Worm (Caenorhabditis elegans) whole organism, late embryonic: ENCODE data around the gene F49F1.15.

Experiments
- C08G9.2 ChIP-seq: sonication (generic microtip); optimal IDR thresholded peaks from 2 replicates; lab custom pipeline; 2016; ENCODE audit warnings: mild to moderate bottlenecking, missing genetic modification characterization, moderate library complexity, missing compliant biosample characterization
- K09A11.1 ChIP-seq: sonication (generic microtip); optimal IDR thresholded peaks from 2 replicates; lab custom pipeline; 2017; ENCODE audit warnings: antibody characterized with exemption, mild to moderate bottlenecking, missing genetic modification characterization, missing compliant biosample characterization; ENCODE audit not compliant: insufficient read depth
- ama-1 ChIP-seq: fragments of 150-350 bp; optimal IDR thresholded peaks from 2 replicates; lab custom pipeline; 2014
- ceh-22 ChIP-seq: sonication (generic microtip); optimal IDR thresholded peaks from 2 replicates; lab custom pipeline; 2017; ENCODE audit warnings: missing biosample characterization, missing genetic modification characterization
- dmd-4 ChIP-seq: sonication (generic microtip); optimal IDR thresholded peaks from 2 replicates; lab custom pipeline; 2016; ENCODE audit warnings: borderline replicate concordance, missing genetic modification characterization, missing compliant biosample characterization
- ets-4 ChIP-seq: sonication (generic microtip); optimal IDR thresholded peaks from 2 replicates; lab custom pipeline; 2016; ENCODE audit warnings: missing genetic modification characterization, missing compliant biosample characterization
- lim-6 ChIP-seq: sonication (generic microtip); optimal IDR thresholded peaks from 2 replicates; lab custom pipeline; 2016; ENCODE audit warnings: missing genetic modification characterization, missing compliant biosample characterization
- nhr-11 ChIP-seq: fragments of 150-350 bp; optimal IDR thresholded peaks from 2 replicates; lab custom pipeline; 2014; ENCODE audit warnings: missing biosample characterization, missing genetic modification characterization
- pha-4 ChIP-seq: fragments of 150-350 bp; optimal IDR thresholded peaks from 2 replicates; lab custom pipeline; 2018; ENCODE audit warnings: missing biosample characterization, missing genetic modification reagents, missing genetic modification characterization
- pqm-1 ChIP-seq: sonication (generic microtip); optimal IDR thresholded peaks from 2 replicates; lab custom pipeline; 2016; ENCODE audit warnings: missing genetic modification characterization, missing compliant biosample characterization
- tbx-7 ChIP-seq: sonication (generic microtip); optimal IDR thresholded peaks from 2 replicates; lab custom pipeline; 2016; ENCODE audit warnings: missing genotype, missing genetic modification characterization, missing compliant biosample characterization
- unc-3 ChIP-seq, 2 experiments: fragments of 200-800 bp in 1 of 2; sonication (Bioruptor generic) in 1 of 2; sonication (generic microtip) in 1 of 2; conservative IDR thresholded peaks in 1 of 2; optimal IDR thresholded peaks in 1 of 2; 2 replicates each; pipeline versions ENCODE4 v1.3.6 to Lab custom; 2016 to 2022; ENCODE audit warnings: missing compliant biosample characterization in 2 of 2, missing genetic modification characterization in 2 of 2, missing genetic modification reagents in 1 of 2

DNA sequence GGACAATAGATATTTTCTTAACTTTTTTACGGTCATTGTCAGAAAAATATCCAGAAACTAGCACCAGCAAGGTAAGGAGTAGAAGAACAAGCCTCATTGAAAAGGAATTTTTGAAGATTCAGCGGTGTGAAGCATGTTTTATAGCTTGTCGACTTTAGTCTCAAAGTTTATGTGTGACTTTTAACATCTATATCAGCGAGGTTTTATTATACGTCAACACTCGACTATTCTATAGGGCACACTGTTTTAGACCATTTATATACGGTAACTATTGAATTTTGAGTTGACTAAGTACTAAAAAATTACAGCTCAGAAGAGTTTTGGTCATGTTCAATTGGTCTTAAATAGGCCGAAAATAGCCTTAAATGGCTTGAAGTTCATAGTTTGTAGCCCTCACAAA, 26.9 kb upstream of the F49F1.15 start, which contains the start of gene F49F1.11:
- TF ChIP-seq pha-4, result no peak
- no peak for TF ChIP-seq nhr-11 (tag; lab: Kevin White, UChicago)
- TF ChIP-seq C08G9.2 (tag; lab: Kevin White, UChicago), result no peak
- TF ChIP-seq unc-3 (GFP tag; conservative IDR thresholded peaks at IDR 0.05; lab: Robert Waterston, UW), result no peak
- no peak for TF ChIP-seq unc-3 (tag; optimal IDR thresholded peaks at IDR 0.05; lab: Kevin White, UChicago)
- TF ChIP-seq ama-1 (lab: Kevin White, UChicago), result no peak
- TF ChIP-seq pqm-1 (tag; lab: Kevin White, UChicago), result no peak
- TF ChIP-seq K09A11.1 (tag; lab: Kevin White, UChicago), result no peak
- TF ChIP-seq tbx-7 (tag; lab: Kevin White, UChicago), result no peak
- no peak for TF ChIP-seq ets-4 (tag; lab: Kevin White, UChicago)
- no peak for TF ChIP-seq lim-6 (tag; lab: Kevin White, UChicago)
- TF ChIP-seq ceh-22, result no peak
- TF ChIP-seq dmd-4 (tag; lab: Kevin White, UChicago), result no peak
